Worm (Caenorhabditis elegans) whole organism, L1 larva: ENCODE results near the gene bbs-2.

Experiments used
- elt-3 ChIP-seq, 6 experiments: fragments of 150-350 bp in 1 of 6; sonication (generic microtip); optimal IDR thresholded peaks; 2 replicates each; lab custom pipeline; 2017 to 2018; ENCODE audit warnings: missing biosample characterization in 6 of 6, missing genetic modification characterization in 6 of 6, inconsistent platforms in 1 of 6
- lsy-2 ChIP-seq, 2 experiments: fragments of 150-350 bp; optimal IDR thresholded peaks; 2 replicates each; lab custom pipeline; 2014; ENCODE audit warnings: missing biosample characterization in 2 of 2, missing genetic modification characterization in 2 of 2
- mdl-1 ChIP-seq, 2 experiments: fragments of 150-350 bp; optimal IDR thresholded peaks; 2 replicates each; lab custom pipeline; 2014 to 2017; ENCODE audit warnings: missing biosample characterization in 2 of 2, missing genetic modification characterization in 2 of 2, inconsistent platforms in 1 of 2
- nhr-76 ChIP-seq: sonication (generic microtip); optimal IDR thresholded peaks from 2 replicates; lab custom pipeline; 2017; ENCODE audit warnings: missing biosample characterization, missing genetic modification characterization
- nhr-77 ChIP-seq: fragments of 150-350 bp; optimal IDR thresholded peaks from 2 replicates; lab custom pipeline; 2014; ENCODE audit warnings: missing biosample characterization, missing genetic modification characterization
- rnt-1 ChIP-seq: sonication (generic microtip); optimal IDR thresholded peaks from 2 replicates; lab custom pipeline; 2016; ENCODE audit warnings: mild to moderate bottlenecking, missing genetic modification characterization, moderate library complexity, missing compliant biosample characterization
- skn-1 ChIP-seq: fragments of 150-350 bp; optimal IDR thresholded peaks from 2 replicates; lab custom pipeline; 2014; ENCODE audit warnings: missing biosample characterization, missing genetic modification characterization

DNA sequence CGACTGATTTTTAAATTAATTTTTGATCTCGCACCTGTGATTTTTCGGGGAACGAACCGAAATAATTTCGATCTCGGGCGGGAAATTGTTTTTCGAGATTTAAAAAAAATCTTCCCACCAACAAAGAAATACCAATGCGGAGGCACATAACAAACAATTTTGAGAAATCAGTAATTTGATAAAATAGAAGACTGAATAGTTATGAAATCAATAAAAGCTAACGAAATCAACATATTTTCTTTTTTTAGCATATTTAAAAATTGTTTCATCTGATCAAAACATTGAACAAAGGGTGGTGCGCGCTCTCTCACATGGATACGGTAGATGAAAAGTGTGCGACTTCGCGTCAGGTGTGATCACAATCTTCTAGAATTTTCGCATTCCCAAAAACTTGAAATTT lies 24.3 kb downstream of the bbs-2 start:
- TF ChIP-seq rnt-1 (no peak), lsy-2 (tag; optimal IDR thresholded peaks at IDR 0.05; lab: Kevin White, UChicago) (no peak), nhr-76 (tag; lab: Kevin White, UChicago) (no peak), elt-3 (tag; optimal IDR thresholded peaks at IDR 0.05; lab: Kevin White, UChicago) (no peak), skn-1 (tag; lab: Kevin White, UChicago) (no peak), nhr-77 (tag; lab: Kevin White, UChicago) (no peak), mdl-1 (tag; optimal IDR thresholded peaks at IDR 0.05; lab: Kevin White, UChicago) (no peak)
